Fruit fly (Drosophila melanogaster) whole organism, prepupa: ENCODE measurements around the gene Arpc3B.
A peak's percentile ranks its signal among the peaks of the same experiment; 100 is the strongest.

Experiments
- dsx ChIP-seq: fragments of 200-800 bp; optimal IDR thresholded peaks from 3 replicates; lab custom pipeline; 2019; ENCODE audit warnings: missing biosample characterization, mild to moderate bottlenecking, missing genetic modification characterization, moderate library complexity; ENCODE audit not compliant: poor library complexity, severe bottlenecking
- fd85E ChIP-seq: fragments of 200-800 bp; sonication (Bioruptor generic); optimal IDR thresholded peaks from 3 replicates; lab custom pipeline; 2016; ENCODE audit warnings: missing biosample characterization, missing genetic modification characterization

- no peak for TF ChIP-seq fd85E (GFP tag; lab: Kevin White, UChicago)
- peak; percentile 7 for TF ChIP-seq dsx (GFP tag; lab: Kevin White, UChicago)
Measured at dm6 chrX:17108000-17108399, 2.3 kb upstream of the Arpc3B start.
